Fruit fly (Drosophila melanogaster): ENCODE data around the gene CG42654.
A peak's percentile ranks its signal among the peaks of the same experiment; 100 is the strongest.

CG42654 gene

dm6 chr3L:19929051-19929718 is 25.1 kb downstream of the CG42654 start (continued):
- TF ChIP-seq mld (GFP tag; IDR thresholded peaks at IDR 0.05; ENCODE audit: partially characterized antibody) (no peak), CG17361 (GFP tag; IDR thresholded peaks at IDR 0.05) (peak; percentile 39; the same call in 1 of the 3 replicates), CG15269 (tag; optimal IDR thresholded peaks at IDR 0.05) (peak; percentile 44), Atf6 (GFP tag; IDR thresholded peaks at IDR 0.05) (0 out of 2 replicates have a peak, but pooled peaks have one; percentile 15), CG1792 (GFP tag; optimal IDR thresholded peaks at IDR 0.05) (no peak), CG11504 (tag; optimal IDR thresholded peaks at IDR 0.05) (peak; percentile 35), CG6813 (GFP tag; optimal IDR thresholded peaks at IDR 0.05) (peak; percentile 13), org-1 (GFP tag; optimal IDR thresholded peaks at IDR 0.05) (no peak), Hmr (GFP tag; optimal IDR thresholded peaks at IDR 0.05) (peak; percentile 21), CG32532 (GFP tag; IDR thresholded peaks at IDR 0.05) (0 out of 2 replicates have a peak, but pooled peaks have one; percentile 31), gcm2 (GFP tag; optimal IDR thresholded peaks at IDR 0.05) (no peak), ab (GFP tag; optimal IDR thresholded peaks at IDR 0.05) (no peak), kah (GFP tag; optimal IDR thresholded peaks at IDR 0.05) (no peak), CG2120 (GFP tag; optimal IDR thresholded peaks at IDR 0.05) (peak; percentile 60), Drgx (GFP tag; IDR thresholded peaks at IDR 0.05) (peak; percentile 45; the same call in 1 of the 2 replicates), Deaf1 (tag; optimal IDR thresholded peaks at IDR 0.05) (peak; percentile 65), sug (tag; optimal IDR thresholded peaks at IDR 0.05) (peak; percentile 93), CG3847 (GFP tag; IDR thresholded peaks at IDR 0.05) (no peak), CG13424 (tag; optimal IDR thresholded peaks at IDR 0.05) (peak; percentile 9), CoRest (tag; optimal IDR thresholded peaks at IDR 0.05) (peak; percentile 34), bigmax (GFP tag; optimal IDR thresholded peaks at IDR 0.05) (no peak), lilli (GFP tag; optimal IDR thresholded peaks at IDR 0.05) (peak; percentile 21), CG7556 (GFP tag; optimal IDR thresholded peaks at IDR 0.05) (peak; percentile 34), CG1832 (GFP tag; optimal IDR thresholded peaks at IDR 0.05) (peak; percentile 88), CG11560 (tag; IDR thresholded peaks at IDR 0.05) (no peak), zfh2 (GFP tag; optimal IDR thresholded peaks at IDR 0.05) (peak; percentile 17), CG10209 (GFP tag; optimal IDR thresholded peaks at IDR 0.05) (peak; percentile 40), sna (GFP tag; IDR thresholded peaks at IDR 0.05; ENCODE audit: partially characterized antibody) (no peak), CG2712 (tag; optimal IDR thresholded peaks at IDR 0.05) (peak; percentile 8), crol (GFP tag; IDR thresholded peaks at IDR 0.05) (peak; percentile 84), cg (GFP tag; optimal IDR thresholded peaks at IDR 0.05) (peak; percentile 77), pzg (GFP tag; optimal IDR thresholded peaks at IDR 0.05) (no peak), tin (GFP tag; optimal IDR thresholded peaks at IDR 0.05) (no peak), Hr51 (GFP tag; optimal IDR thresholded peaks at IDR 0.05) (peak in 1 of 2 experiments; percentile 43), CG10979 (tag; optimal IDR thresholded peaks at IDR 0.05) (no peak), Sin3A (optimal IDR thresholded peaks at IDR 0.05) (no peak), Aef1 (GFP tag; IDR thresholded peaks at IDR 0.05) (no peak), CG30020 (tag; optimal IDR thresholded peaks at IDR 0.05) (no peak), CG30403 (GFP tag; optimal IDR thresholded peaks at IDR 0.05) (peak; percentile 40), row (GFP tag; IDR thresholded peaks at IDR 0.05) (peak; percentile 39), rib (GFP tag; IDR thresholded peaks at IDR 0.05) (0 out of 2 replicates have a peak, but pooled peaks have one; percentile 12), Xrp1 (GFP tag; IDR thresholded peaks at IDR 0.05) (no peak; the same call in 1 of the 2 replicates), CG10959 (GFP tag; IDR thresholded peaks at IDR 0.05) (no peak), sens (GFP tag) (peak; percentile 84), slp2 (GFP tag; optimal IDR thresholded peaks at IDR 0.05) (peak; percentile 22), CG12219 (GFP tag; optimal IDR thresholded peaks at IDR 0.05) (no peak), lab (GFP tag; optimal IDR thresholded peaks at IDR 0.05) (peak; percentile 11), CG17802 (tag; optimal IDR thresholded peaks at IDR 0.05) (no peak), Trl (optimal IDR thresholded peaks at IDR 0.05) (peak in 1 of 2 experiments; percentile 78), Trl (GFP tag; optimal IDR thresholded peaks at IDR 0.05) (no peak)

Data from whole organism, embryonic.